Worm (Caenorhabditis elegans): ENCODE results near the gene far-4.

Gene far-4

DNA sequence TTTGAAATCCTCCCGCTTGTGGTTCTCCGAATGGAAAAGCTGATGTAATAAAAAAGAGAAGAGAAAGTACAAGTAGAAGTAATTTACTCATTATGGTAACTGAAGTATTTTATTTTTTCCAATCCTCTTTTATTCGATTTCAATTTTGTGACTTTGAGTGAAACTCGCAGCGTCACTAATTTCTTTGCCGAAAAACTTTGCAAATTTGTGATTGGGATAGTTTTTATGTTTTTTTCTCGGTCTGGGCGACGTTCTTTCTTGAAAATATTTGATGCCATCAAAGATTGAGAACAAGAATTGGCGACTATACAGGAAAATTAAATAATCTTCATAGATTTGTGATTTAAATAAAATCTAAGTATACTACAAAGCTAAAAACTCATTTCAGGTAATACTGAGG is at the start of gene far-4:
TSS of gene far-4 (minus strand) at position 101 of the 400 bp plus-strand sequence.
- TF ChIP-seq mep-1 (tag; optimal IDR thresholded peaks at IDR 0.05): no peak
- no peak for TF ChIP-seq unc-62 (GFP tag; optimal IDR thresholded peaks at IDR 0.05)
- TF ChIP-seq flh-1 (GFP tag; optimal IDR thresholded peaks at IDR 0.05): no peak
- no peak for TF ChIP-seq nhr-28 (tag; optimal IDR thresholded peaks at IDR 0.05)
- no peak for TF ChIP-seq nhr-76 (tag; optimal IDR thresholded peaks at IDR 0.05)
- TF ChIP-seq sptf-1 (tag; optimal IDR thresholded peaks at IDR 0.05): no peak
- TF ChIP-seq lsy-2 (tag; optimal IDR thresholded peaks at IDR 0.05): no peak
- no peak for TF ChIP-seq lin-13 (tag; optimal IDR thresholded peaks at IDR 0.05)

DNA sequence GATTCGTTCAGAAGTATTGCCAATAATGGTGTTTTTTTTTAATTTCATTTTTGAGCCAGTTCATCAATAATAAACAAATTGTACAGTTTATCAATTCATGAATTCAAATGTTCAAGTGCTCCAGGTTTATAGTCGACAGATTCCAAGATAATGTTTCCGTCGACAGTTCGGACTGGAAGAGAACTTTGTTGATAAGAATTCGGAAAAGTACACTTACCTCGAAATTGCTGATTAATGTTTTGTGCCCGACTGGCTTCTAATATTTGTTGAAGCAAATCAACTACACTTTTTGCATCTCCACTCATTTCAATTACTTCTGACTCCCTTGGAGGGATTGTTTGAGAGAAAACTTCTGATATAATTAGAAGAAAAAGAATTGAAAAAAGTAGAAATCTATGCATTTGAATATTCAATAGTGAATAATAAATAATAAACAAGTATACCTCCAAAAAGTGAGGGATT is 49.7 kb upstream of the far-4 start, which contains the start of gene W07G4.8:
TSS of gene W07G4.8 (minus strand) at position 412 of the 462 bp plus-strand sequence.
- TF ChIP-seq cnd-1 (tag; optimal IDR thresholded peaks at IDR 0.05) (no peak), pha-4 (tag; optimal IDR thresholded peaks at IDR 0.05) (no peak), elt-1 (tag; optimal IDR thresholded peaks at IDR 0.05; ENCODE audit: borderline replicate concordance, insufficient read depth) (no peak), lin-32 (GFP tag; optimal IDR thresholded peaks at IDR 0.05) (no peak), nhr-28 (tag; optimal IDR thresholded peaks at IDR 0.05) (no peak), mep-1 (tag; optimal IDR thresholded peaks at IDR 0.05) (no peak), unc-62 (GFP tag; optimal IDR thresholded peaks at IDR 0.05) (no peak), bed-3 (GFP tag; optimal IDR thresholded peaks at IDR 0.05) (no peak), elt-3 (tag; optimal IDR thresholded peaks at IDR 0.05) (no peak), ztf-11 (tag; optimal IDR thresholded peaks at IDR 0.05) (no peak), ham-2 (GFP tag; optimal IDR thresholded peaks at IDR 0.05) (no peak), mls-2 (tag; optimal IDR thresholded peaks at IDR 0.05) (no peak), drap-1 (GFP tag; optimal IDR thresholded peaks at IDR 0.05) (no peak), nhr-2 (tag; optimal IDR thresholded peaks at IDR 0.05) (no peak), M03D4.4 (tag; optimal IDR thresholded peaks at IDR 0.05) (no peak), sptf-1 (tag; optimal IDR thresholded peaks at IDR 0.05) (no peak), lin-13 (tag; optimal IDR thresholded peaks at IDR 0.05) (no peak), sem-2 (GFP tag; optimal IDR thresholded peaks at IDR 0.05) (no peak), unc-120 (tag; optimal IDR thresholded peaks at IDR 0.05; ENCODE audit: poor library complexity, severe bottlenecking) (no peak)

DNA sequence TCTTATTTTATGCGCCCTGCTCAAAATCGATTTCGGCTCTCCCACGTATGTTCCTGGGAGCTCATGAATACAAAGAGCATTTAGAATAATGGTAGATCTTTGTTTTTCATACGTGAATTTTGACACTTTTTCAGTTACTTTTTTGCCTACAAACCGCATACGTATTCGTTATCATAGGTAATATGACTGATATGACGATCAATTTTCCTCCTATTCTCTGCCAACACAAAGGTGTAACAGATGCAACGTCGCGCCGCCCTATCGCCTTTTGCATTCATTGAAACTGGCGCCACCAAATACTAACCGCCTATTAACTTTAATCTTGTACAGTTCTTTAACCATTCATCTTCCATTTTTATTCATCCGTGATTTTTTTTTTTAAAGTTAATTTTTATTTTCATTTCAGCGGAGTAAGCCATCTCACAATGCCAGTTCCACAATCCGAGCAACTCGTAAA is 48.1 kb upstream of the far-4 start, which contains the start of gene W07G4.5:
TSS of gene W07G4.5 (plus strand) at position 407 of the 457 bp plus-strand sequence.
- TF ChIP-seq lin-32 (GFP tag; optimal IDR thresholded peaks at IDR 0.05): no peak
- no peak for TF ChIP-seq mep-1 (tag; optimal IDR thresholded peaks at IDR 0.05)
- TF ChIP-seq sem-2 (GFP tag; optimal IDR thresholded peaks at IDR 0.05): no peak
- TF ChIP-seq bed-3 (GFP tag; optimal IDR thresholded peaks at IDR 0.05): no peak
- no peak for TF ChIP-seq drap-1 (GFP tag; optimal IDR thresholded peaks at IDR 0.05)
- TF ChIP-seq ces-1 (GFP tag; optimal IDR thresholded peaks at IDR 0.05): no peak
- no peak for TF ChIP-seq unc-62 (GFP tag; optimal IDR thresholded peaks at IDR 0.05)
- no peak for TF ChIP-seq flh-1 (GFP tag; optimal IDR thresholded peaks at IDR 0.05)
- no peak for TF ChIP-seq mab-5 (tag; optimal IDR thresholded peaks at IDR 0.05)
- TF ChIP-seq nhr-237 (tag; optimal IDR thresholded peaks at IDR 0.05): no peak
- TF ChIP-seq snpc-4 (tag; optimal IDR thresholded peaks at IDR 0.05): no peak
- no peak for TF ChIP-seq zip-8 (tag; optimal IDR thresholded peaks at IDR 0.05)
- no peak for TF ChIP-seq ceh-43 (GFP tag; optimal IDR thresholded peaks at IDR 0.05)
- no peak for TF ChIP-seq nhr-76 (tag; optimal IDR thresholded peaks at IDR 0.05)
- TF ChIP-seq elt-3 (tag; optimal IDR thresholded peaks at IDR 0.05): no peak
- TF ChIP-seq mls-2 (tag; optimal IDR thresholded peaks at IDR 0.05): no peak
- TF ChIP-seq hlh-1 (tag; optimal IDR thresholded peaks at IDR 0.05): no peak
- TF ChIP-seq nhr-12 (tag; optimal IDR thresholded peaks at IDR 0.05): no peak
- no peak for TF ChIP-seq pha-4 (tag; optimal IDR thresholded peaks at IDR 0.05)
- no peak for TF ChIP-seq sptf-1 (tag; optimal IDR thresholded peaks at IDR 0.05)

DNA sequence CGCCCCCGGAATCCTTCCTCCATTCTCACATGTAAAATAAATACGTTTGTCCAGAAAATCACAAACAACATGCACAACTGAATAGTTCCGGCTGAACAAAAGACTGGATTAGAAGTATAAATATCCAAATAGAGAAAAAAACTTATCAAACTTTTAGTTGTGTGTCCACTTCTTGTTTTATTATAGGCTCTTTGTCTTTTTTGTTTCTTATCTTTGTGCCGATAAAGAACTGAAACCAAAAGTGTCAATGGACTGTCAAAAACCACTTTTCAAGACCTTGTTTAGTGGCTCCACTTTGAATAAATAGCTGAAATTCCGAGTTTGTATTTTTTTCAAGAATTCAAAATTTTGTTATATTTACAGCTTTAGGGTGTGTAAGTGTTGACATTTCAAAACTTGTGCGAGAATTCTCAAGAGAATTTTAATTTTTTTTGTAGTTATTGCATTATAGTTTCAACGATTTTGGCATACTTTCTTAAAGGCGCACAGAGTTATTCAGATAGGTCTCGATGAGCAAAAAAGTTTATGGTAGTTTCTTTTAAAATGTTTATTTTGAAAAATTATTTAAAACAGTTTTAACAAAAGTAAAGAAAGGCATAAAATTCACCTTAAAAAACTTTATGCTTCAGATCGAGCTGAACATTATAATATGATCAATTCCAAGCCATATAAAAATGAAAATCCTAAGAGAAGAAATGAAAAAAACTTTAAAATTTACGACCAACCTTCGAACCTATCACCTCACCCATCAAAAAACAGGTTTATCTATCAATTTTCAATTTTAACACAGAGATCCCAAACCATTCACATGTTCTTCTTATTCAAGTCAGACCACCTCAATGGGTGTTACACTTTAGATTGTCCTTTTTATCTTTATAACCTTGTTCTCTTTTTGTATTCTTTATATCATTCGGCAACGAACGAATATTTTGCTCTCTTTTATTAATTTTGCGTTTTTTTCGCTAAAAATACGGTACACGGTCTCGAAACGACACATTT is 47.0 kb upstream of the far-4 start:
- no peak for TF ChIP-seq ces-1 (GFP tag; optimal IDR thresholded peaks at IDR 0.05)
- no peak for TF ChIP-seq hlh-1 (tag; optimal IDR thresholded peaks at IDR 0.05)
